Worm (Caenorhabditis elegans) whole organism, L4 larva: ENCODE data around the gene tbb-2.

ENCODE experiments used
- egl-43 ChIP-seq: fragments of 200-800 bp; sonication (Bioruptor generic); IDR thresholded peaks from 2 replicates; pipeline ENCODE4 v1.3.6; 2022; ENCODE audit warnings: missing genetic modification reagents, missing genetic modification characterization, missing compliant biosample characterization
- hlh-30 ChIP-seq: sonication (generic microtip); optimal IDR thresholded peaks from 2 replicates; lab custom pipeline; 2017; ENCODE audit warnings: antibody characterized with exemption, mild to moderate bottlenecking, missing genetic modification characterization, missing compliant biosample characterization; ENCODE audit not compliant: insufficient read depth
- unc-39 ChIP-seq: sonication (generic microtip); optimal IDR thresholded peaks from 2 replicates; lab custom pipeline; 2017; ENCODE audit warnings: missing biosample characterization, missing genetic modification characterization
- zfp-2 ChIP-seq: sonication (generic microtip); optimal IDR thresholded peaks from 2 replicates; lab custom pipeline; 2016; ENCODE audit warnings: mild to moderate bottlenecking, missing genetic modification characterization, missing compliant biosample characterization
- ztf-11 ChIP-seq: fragments of 150-350 bp; optimal IDR thresholded peaks from 2 replicates; lab custom pipeline; 2014; ENCODE audit warnings: missing biosample characterization, missing genetic modification characterization

ce11 chrIII:4066333-4066732, 48.9 kb upstream of the tbb-2 start, which contains the start of gene unc-79:
- TF ChIP-seq hlh-30 (tag; lab: Kevin White, UChicago) (no peak), ztf-11 (tag; lab: Kevin White, UChicago) (no peak), egl-43 (GFP tag; lab: Robert Waterston, UW) (no peak), zfp-2 (no peak), unc-39 (tag; lab: Kevin White, UChicago) (no peak)
